ENCODE assay signal across 8 worm cellular contexts in genomic region chrIII:1533615-1534014, ce11.
A peak's percentile ranks its signal among the peaks of the same experiment; 100 is the strongest.
TF ChIP-seq lines count a peak whose summit lies in the region.

Gene mtg-1 (plus strand): TSS chrIII:1533774.

TF ChIP-seq in whole organism, L1 larva, 84 proteins besides CTCF, POLR2A, EP300 and RAD21 (continues in another document):
- TF ChIP-seq efl-1 (optimal IDR thresholded peaks at IDR 0.05; lab: Kevin White, UChicago) = peak; percentile 62 to 74
- peak; percentile 67 to 97 for TF ChIP-seq efl-1 (GFP tag; optimal IDR thresholded peaks at IDR 0.05 in 1 of 2; lab: Kevin White, UChicago)
- TF ChIP-seq lin-39 (tag; optimal IDR thresholded peaks at IDR 0.05; lab: Kevin White, UChicago) = peak; percentile 3
- no peak for TF ChIP-seq fkh-4 (tag; optimal IDR thresholded peaks at IDR 0.05; lab: Kevin White, UChicago; ENCODE audit: borderline replicate concordance)
- TF ChIP-seq nhr-76 (tag; optimal IDR thresholded peaks at IDR 0.05; lab: Kevin White, UChicago) = no peak
- peak; percentile 16 to 43 (median 32) for TF ChIP-seq ceh-82 (tag; optimal IDR thresholded peaks at IDR 0.05; lab: Kevin White, UChicago)
- TF ChIP-seq lsy-2 (tag; optimal IDR thresholded peaks at IDR 0.05; lab: Kevin White, UChicago) = peak; percentile 57 to 69
- peak; percentile 53 for TF ChIP-seq nhr-85 (tag; lab: Kevin White, UChicago)
- no peak for TF ChIP-seq zag-1 (tag; optimal IDR thresholded peaks at IDR 0.05; lab: Kevin White, UChicago)
- no peak for TF ChIP-seq tbx-2 (tag; optimal IDR thresholded peaks at IDR 0.05; lab: Kevin White, UChicago)
- peak; percentile 21 for TF ChIP-seq isw-1 (GFP tag; IDR thresholded peaks at IDR 0.05; lab: Robert Waterston, UW)

TF ChIP-seq in whole organism, L2 larva, 48 proteins besides CTCF, POLR2A, EP300 and RAD21:
- TF ChIP-seq elt-1 (tag; optimal IDR thresholded peaks at IDR 0.05; lab: Kevin White, UChicago) = no peak
- peak; percentile 58 for TF ChIP-seq C34F6.9 (tag; optimal IDR thresholded peaks at IDR 0.05; lab: Kevin White, UChicago)
- peak; percentile 64 for TF ChIP-seq unc-55 (GFP tag; optimal IDR thresholded peaks at IDR 0.05; lab: Kevin White, UChicago)
- TF ChIP-seq lin-13 (GFP tag; optimal IDR thresholded peaks at IDR 0.05; lab: Kevin White, UChicago) = peak; percentile 31
- TF ChIP-seq ama-1 (optimal IDR thresholded peaks at IDR 0.05; lab: Kevin White, UChicago) = no peak
- peak; percentile 8 for TF ChIP-seq nhr-129 (tag; optimal IDR thresholded peaks at IDR 0.05; lab: Kevin White, UChicago)
- TF ChIP-seq lsy-2 (tag; optimal IDR thresholded peaks at IDR 0.05; lab: Kevin White, UChicago) = peak in 1 of 2 experiments; percentile 50
- peak; percentile 42 for TF ChIP-seq gmeb-1 (tag; optimal IDR thresholded peaks at IDR 0.05; lab: Kevin White, UChicago)

TF ChIP-seq in whole organism, L3 larva, 47 proteins besides CTCF, POLR2A, EP300 and RAD21:
- TF ChIP-seq eor-1 (tag; optimal IDR thresholded peaks at IDR 0.05; lab: Kevin White, UChicago) = no peak
- peak; percentile 70 for TF ChIP-seq pha-4 (tag; optimal IDR thresholded peaks at IDR 0.05; lab: Kevin White, UChicago)
- peak; percentile 34 for TF ChIP-seq nhr-23 (tag; optimal IDR thresholded peaks at IDR 0.05; lab: Kevin White, UChicago)
- TF ChIP-seq ceh-16 (tag; optimal IDR thresholded peaks at IDR 0.05; lab: Kevin White, UChicago) = no peak
- peak; percentile 24 for TF ChIP-seq nfya-1 (tag; optimal IDR thresholded peaks at IDR 0.05; lab: Kevin White, UChicago; ENCODE audit: insufficient read depth)
- peak; percentile 63 for TF ChIP-seq lin-15B (tag; optimal IDR thresholded peaks at IDR 0.05; lab: Kevin White, UChicago)
- no peak for TF ChIP-seq elt-2 (tag; optimal IDR thresholded peaks at IDR 0.05; lab: Kevin White, UChicago)
- no peak for TF ChIP-seq nhr-12 (tag; optimal IDR thresholded peaks at IDR 0.05; lab: Kevin White, UChicago)
- TF ChIP-seq egl-5 (tag; optimal IDR thresholded peaks at IDR 0.05; lab: Kevin White, UChicago) = no peak
- TF ChIP-seq nhr-77 (tag; optimal IDR thresholded peaks at IDR 0.05; lab: Kevin White, UChicago) = no peak

TF ChIP-seq in whole organism, L4 larva, 104 proteins besides CTCF, POLR2A, EP300 and RAD21 (continues in another document):
- TF ChIP-seq lin-38 (GFP tag; IDR thresholded peaks at IDR 0.05; lab: Robert Waterston, UW) (peak; percentile 97), lsy-2 (tag; optimal IDR thresholded peaks at IDR 0.05; lab: Kevin White, UChicago) (peak in 1 of 2 experiments; percentile 65), R02D3.7 (tag; optimal IDR thresholded peaks at IDR 0.05; lab: Kevin White, UChicago) (no peak), unc-39 (tag; optimal IDR thresholded peaks at IDR 0.05; lab: Kevin White, UChicago) (no peak), dpl-1 (GFP tag; optimal IDR thresholded peaks at IDR 0.05; lab: Kevin White, UChicago) (peak; percentile 23), lir-3 (tag; optimal IDR thresholded peaks at IDR 0.05; lab: Kevin White, UChicago) (no peak), fkh-10 (GFP tag; optimal IDR thresholded peaks at IDR 0.05; lab: Kevin White, UChicago) (no peak), unc-130 (GFP tag; optimal IDR thresholded peaks at IDR 0.05; lab: Kevin White, UChicago) (no peak), lin-13 (GFP tag; optimal IDR thresholded peaks at IDR 0.05; lab: Kevin White, UChicago) (peak; percentile 46), T26A8.4 (GFP tag; IDR thresholded peaks at IDR 0.05; lab: Robert Waterston, UW) (no peak), mes-2 (tag; optimal IDR thresholded peaks at IDR 0.05; lab: Kevin White, UChicago; ENCODE audit: poor library complexity, severe bottlenecking) (peak; percentile 70), pha-4 (GFP tag; IDR thresholded peaks at IDR 0.05; lab: Robert Waterston, UW) (no peak), pha-4 (tag; optimal IDR thresholded peaks at IDR 0.05; lab: Kevin White, UChicago) (no peak)

TF ChIP-seq in whole organism, late embryonic, 69 proteins besides CTCF, POLR2A, EP300 and RAD21:
- peak; percentile 16 for TF ChIP-seq unc-55 (GFP tag; optimal IDR thresholded peaks at IDR 0.05; lab: Kevin White, UChicago)
- no peak for TF ChIP-seq unc-42 (tag; optimal IDR thresholded peaks at IDR 0.05; lab: Kevin White, UChicago)
- TF ChIP-seq pag-3 (tag; optimal IDR thresholded peaks at IDR 0.05; lab: Kevin White, UChicago; ENCODE audit: borderline replicate concordance) = no peak
- no peak for TF ChIP-seq elt-2 (tag; optimal IDR thresholded peaks at IDR 0.05; lab: Kevin White, UChicago)
- no peak for TF ChIP-seq ceh-18 (tag; optimal IDR thresholded peaks at IDR 0.05; lab: Kevin White, UChicago)
- no peak for TF ChIP-seq rnt-1 (tag; optimal IDR thresholded peaks at IDR 0.05; lab: Kevin White, UChicago)
- no peak for TF ChIP-seq lin-11 (tag; optimal IDR thresholded peaks at IDR 0.05; lab: Kevin White, UChicago)

TF ChIP-seq in whole organism, midembryonic, 9 proteins besides CTCF, POLR2A, EP300 and RAD21:
- TF ChIP-seq ztf-23 (GFP tag; IDR thresholded peaks at IDR 0.05; lab: Robert Waterston, UW) = no peak
- TF ChIP-seq flt-1 (GFP tag; IDR thresholded peaks at IDR 0.05; lab: Robert Waterston, UW) = 0 out of 2 replicates have a peak, but pooled peaks have one; percentile 30

TF ChIP-seq in whole organism, mixed stage, embryonic, 35 proteins besides CTCF, POLR2A, EP300 and RAD21:
- TF ChIP-seq lsy-2 (tag; optimal IDR thresholded peaks at IDR 0.05; lab: Kevin White, UChicago) (peak; percentile 7), M03D4.4 (tag; optimal IDR thresholded peaks at IDR 0.05; lab: Kevin White, UChicago) (no peak)

TF ChIP-seq in whole organism, young adult, 124 proteins besides CTCF, POLR2A, EP300 and RAD21 (continues in another document):
- TF ChIP-seq repo-1 (tag; optimal IDR thresholded peaks at IDR 0.05; lab: Kevin White, UChicago) (no peak), snpc-3.4 (tag; optimal IDR thresholded peaks at IDR 0.05; lab: Kevin White, UChicago) (peak; percentile 59), somi-1 (GFP tag; optimal IDR thresholded peaks at IDR 0.05; lab: Kevin White, UChicago) (no peak), nhr-90 (tag; optimal IDR thresholded peaks at IDR 0.05; lab: Kevin White, UChicago) (no peak), Y53G8AR.9 (GFP tag; conservative IDR thresholded peaks at IDR 0.05; lab: Robert Waterston, UW) (no peak), snpc-1.3 (tag; optimal IDR thresholded peaks at IDR 0.05; lab: Kevin White, UChicago; ENCODE audit: insufficient read depth) (no peak), efl-1 (GFP tag; optimal IDR thresholded peaks at IDR 0.05; lab: Kevin White, UChicago) (peak; percentile 14), chd-7 (tag; optimal IDR thresholded peaks at IDR 0.05; lab: Kevin White, UChicago) (no peak), gei-17 (GFP tag; optimal IDR thresholded peaks at IDR 0.05; lab: Kevin White, UChicago) (no peak), C06A6.2 (GFP tag; conservative IDR thresholded peaks at IDR 0.05; lab: Robert Waterston, UW) (no peak), madf-8 (GFP tag; conservative IDR thresholded peaks at IDR 0.05; lab: Robert Waterston, UW) (no peak), snpc-4 (GFP tag; optimal IDR thresholded peaks at IDR 0.05; lab: Kevin White, UChicago) (no peak), snpc-4 (tag; optimal IDR thresholded peaks at IDR 0.05; lab: Kevin White, UChicago) (no peak), aptf-2 (GFP tag; conservative IDR thresholded peaks at IDR 0.05; lab: Robert Waterston, UW) (no peak), pbrm-1 (GFP tag; IDR thresholded peaks at IDR 0.05; lab: Robert Waterston, UW) (no peak), nfya-1 (tag; optimal IDR thresholded peaks at IDR 0.05; lab: Kevin White, UChicago; ENCODE audit: borderline replicate concordance, insufficient read depth) (no peak), ztf-26 (tag; optimal IDR thresholded peaks at IDR 0.05; lab: Kevin White, UChicago) (no peak), die-1 (tag; optimal IDR thresholded peaks at IDR 0.05; lab: Kevin White, UChicago) (no peak), Y95B8A.8 (GFP tag; IDR thresholded peaks at IDR 0.05; lab: Robert Waterston, UW) (no peak), hlh-12 (tag; optimal IDR thresholded peaks at IDR 0.05; lab: Kevin White, UChicago) (no peak), F57A8.1 (GFP tag; optimal IDR thresholded peaks at IDR 0.05; lab: Kevin White, UChicago) (no peak), Y56A3A.18 (GFP tag; IDR thresholded peaks at IDR 0.05; lab: Robert Waterston, UW) (no peak), F37B4.10 (GFP tag; IDR thresholded peaks at IDR 0.05; lab: Robert Waterston, UW) (no peak), mes-4 (tag; optimal IDR thresholded peaks at IDR 0.05; lab: Kevin White, UChicago) (no peak), tbp1 (GFP tag; optimal IDR thresholded peaks at IDR 0.05; lab: Kevin White, UChicago) (peak; percentile 6), T26A5.8 (tag; optimal IDR thresholded peaks at IDR 0.05; lab: Kevin White, UChicago) (no peak), nhr-120 (GFP tag; IDR thresholded peaks at IDR 0.05; lab: Robert Waterston, UW) (no peak), lsl-1 (GFP tag; optimal IDR thresholded peaks at IDR 0.05; lab: Kevin White, UChicago) (peak; percentile 10), F23B12.7 (tag; optimal IDR thresholded peaks at IDR 0.05; lab: Kevin White, UChicago; ENCODE audit: insufficient read depth) (no peak), hsf-1 (GFP tag; IDR thresholded peaks at IDR 0.05; lab: Robert Waterston, UW) (no peak), snpc-1.1 (tag; optimal IDR thresholded peaks at IDR 0.05; lab: Kevin White, UChicago; ENCODE audit: insufficient read depth) (peak; percentile 21), ceh-40 (GFP tag; IDR thresholded peaks at IDR 0.05; lab: Robert Waterston, UW) (no peak), attf-5 (GFP tag; optimal IDR thresholded peaks at IDR 0.05; lab: Kevin White, UChicago) (no peak), ztf-6 (GFP tag; IDR thresholded peaks at IDR 0.05; lab: Robert Waterston, UW) (no peak), lag-1 (GFP tag; IDR thresholded peaks at IDR 0.05; lab: Robert Waterston, UW) (no peak), mxl-1 (tag; optimal IDR thresholded peaks at IDR 0.05; lab: Kevin White, UChicago) (no peak), mcd-1 (GFP tag; IDR thresholded peaks at IDR 0.05; lab: Robert Waterston, UW) (peak; percentile 90), Y67H2A.10 (GFP tag; conservative IDR thresholded peaks at IDR 0.05; lab: Robert Waterston, UW) (no peak), tbx-9 (tag; optimal IDR thresholded peaks at IDR 0.05; lab: Kevin White, UChicago; ENCODE audit: borderline replicate concordance) (no peak), madf-6 (GFP tag; IDR thresholded peaks at IDR 0.05; lab: Robert Waterston, UW) (no peak; the same call in 1 of the 2 replicates), akir-1 (GFP tag; optimal IDR thresholded peaks at IDR 0.05; lab: Kevin White, UChicago) (no peak), mel-28 (tag; optimal IDR thresholded peaks at IDR 0.05; lab: Kevin White, UChicago; ENCODE audit: borderline replicate concordance) (no peak), fkh-3 (tag; optimal IDR thresholded peaks at IDR 0.05; lab: Kevin White, UChicago) (no peak), nfya-2 (GFP tag; IDR thresholded peaks at IDR 0.05; lab: Robert Waterston, UW) (no peak), B0261.1 (tag; optimal IDR thresholded peaks at IDR 0.05; lab: Kevin White, UChicago) (no peak)
